Worm (Caenorhabditis elegans): ENCODE data around the gene sri-19.
"Not testable (repeated sequence)": the region's sequence is repeated elsewhere in the genome, so short reads cannot be mapped to it uniquely, and the experiment has no call there.

The sri-19 gene

DNA sequence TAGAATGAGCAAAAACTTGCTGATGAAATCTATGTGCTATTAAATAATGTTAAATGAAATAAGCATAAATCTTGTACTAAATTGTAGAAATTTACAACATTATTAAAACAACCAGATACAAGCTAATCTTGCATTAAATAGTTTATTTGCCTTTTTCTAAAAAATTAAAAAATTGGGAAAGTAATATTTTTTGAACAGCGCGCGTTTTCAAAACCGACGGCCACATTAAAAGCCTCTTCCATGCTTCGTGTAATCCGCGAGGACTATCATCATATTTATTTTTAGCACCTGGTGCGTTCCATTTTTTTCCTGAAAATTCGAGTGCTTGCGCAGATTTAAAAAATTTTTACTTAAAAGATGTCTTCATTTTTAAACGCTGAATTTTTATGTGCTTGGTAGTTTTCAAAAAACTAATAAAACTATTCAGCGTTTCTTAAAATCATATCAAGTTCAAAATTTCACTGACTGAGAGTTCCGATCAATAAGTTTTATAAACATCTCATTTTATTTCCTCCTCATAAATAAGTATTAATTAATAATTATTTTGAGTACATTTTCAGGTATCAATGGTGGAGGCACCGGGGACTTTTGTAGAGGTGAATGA lies 29.3 kb downstream of the sri-19 start, which contains the start of gene Y43E12A.3:
TSS of gene Y43E12A.3 (plus strand) at position 554 of the 604 bp plus-strand sequence.
- not testable (repeated sequence) for TF ChIP-seq sem-2 (GFP tag; optimal IDR thresholded peaks at IDR 0.05); mls-2 (tag; optimal IDR thresholded peaks at IDR 0.05); nhr-28 (tag; optimal IDR thresholded peaks at IDR 0.05)

ce11 chrIV:10990699-10991098 lies 32.5 kb downstream of the sri-19 start, which contains the start of gene F13H10.5:
F13H10.5 (plus strand) TSS chrIV:10990999.
- TF ChIP-seq ceh-43 (GFP tag; optimal IDR thresholded peaks at IDR 0.05) (no peak), zip-8 (tag; optimal IDR thresholded peaks at IDR 0.05) (no peak), mls-2 (tag; optimal IDR thresholded peaks at IDR 0.05) (no peak), ceh-39 (tag; optimal IDR thresholded peaks at IDR 0.05) (no peak), ceh-83 (GFP tag; optimal IDR thresholded peaks at IDR 0.05) (no peak), sem-2 (GFP tag; optimal IDR thresholded peaks at IDR 0.05) (no peak), lin-13 (tag; optimal IDR thresholded peaks at IDR 0.05) (no peak), nhr-76 (tag; optimal IDR thresholded peaks at IDR 0.05) (no peak), lin-32 (GFP tag; optimal IDR thresholded peaks at IDR 0.05) (no peak), nhr-28 (tag; optimal IDR thresholded peaks at IDR 0.05) (no peak), ham-2 (GFP tag; optimal IDR thresholded peaks at IDR 0.05) (no peak), elt-3 (tag; optimal IDR thresholded peaks at IDR 0.05) (no peak), cnd-1 (tag; optimal IDR thresholded peaks at IDR 0.05) (no peak), lsy-2 (tag; optimal IDR thresholded peaks at IDR 0.05) (no peak), tbx-8 (GFP tag; optimal IDR thresholded peaks at IDR 0.05) (no peak), flh-1 (GFP tag; optimal IDR thresholded peaks at IDR 0.05) (no peak), drap-1 (GFP tag; optimal IDR thresholded peaks at IDR 0.05) (no peak), mep-1 (tag; optimal IDR thresholded peaks at IDR 0.05) (no peak), nhr-237 (tag; optimal IDR thresholded peaks at IDR 0.05) (no peak), unc-62 (GFP tag; optimal IDR thresholded peaks at IDR 0.05) (no peak)

ce11 chrIV:11001614-11002013 lies 43.4 kb downstream of the sri-19 start, which contains the start of gene F13H10.9:
F13H10.9 (plus strand) TSS chrIV:11001914.
- TF ChIP-seq nhr-76 (tag; optimal IDR thresholded peaks at IDR 0.05) (no peak), zip-8 (tag; optimal IDR thresholded peaks at IDR 0.05) (no peak), flh-1 (GFP tag; optimal IDR thresholded peaks at IDR 0.05) (no peak), lsy-2 (tag; optimal IDR thresholded peaks at IDR 0.05) (no peak), lin-32 (GFP tag; optimal IDR thresholded peaks at IDR 0.05) (no peak), ham-2 (GFP tag; optimal IDR thresholded peaks at IDR 0.05) (no peak), nhr-28 (tag; optimal IDR thresholded peaks at IDR 0.05) (no peak), blmp-1 (tag; optimal IDR thresholded peaks at IDR 0.05) (no peak), unc-120 (tag; optimal IDR thresholded peaks at IDR 0.05; ENCODE audit: poor library complexity, severe bottlenecking) (no peak), snpc-4 (tag; optimal IDR thresholded peaks at IDR 0.05) (no peak), mab-5 (tag; optimal IDR thresholded peaks at IDR 0.05) (no peak), lin-13 (tag; optimal IDR thresholded peaks at IDR 0.05) (no peak)

DNA sequence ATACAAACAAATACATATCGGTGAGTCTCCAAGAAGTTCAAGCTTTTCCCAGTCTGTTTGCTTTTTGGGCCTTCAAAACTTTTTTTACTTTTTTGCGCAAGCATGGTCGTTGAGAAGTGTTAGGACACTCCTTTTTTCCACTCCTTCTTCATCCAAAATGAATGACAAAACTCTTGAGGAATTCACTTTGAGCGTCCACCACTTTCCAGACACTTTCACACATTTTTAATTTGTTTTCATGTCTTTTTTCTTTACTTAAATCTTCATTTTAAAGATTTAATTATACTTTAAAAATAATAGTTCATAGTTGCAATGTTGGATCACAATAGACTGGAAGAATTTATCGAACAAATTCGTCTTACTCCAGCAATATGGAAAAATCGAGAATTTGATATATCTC lies 46.1 kb downstream of the sri-19 start, which contains the start of gene F13H10.1:
TSS of gene F13H10.1 (plus strand) at position 301 of the 400 bp plus-strand sequence.
- TF ChIP-seq blmp-1 (tag; optimal IDR thresholded peaks at IDR 0.05) (no peak), ztf-11 (tag; optimal IDR thresholded peaks at IDR 0.05) (no peak), nhr-237 (tag; optimal IDR thresholded peaks at IDR 0.05) (no peak), M03D4.4 (tag; optimal IDR thresholded peaks at IDR 0.05) (no peak)

DNA sequence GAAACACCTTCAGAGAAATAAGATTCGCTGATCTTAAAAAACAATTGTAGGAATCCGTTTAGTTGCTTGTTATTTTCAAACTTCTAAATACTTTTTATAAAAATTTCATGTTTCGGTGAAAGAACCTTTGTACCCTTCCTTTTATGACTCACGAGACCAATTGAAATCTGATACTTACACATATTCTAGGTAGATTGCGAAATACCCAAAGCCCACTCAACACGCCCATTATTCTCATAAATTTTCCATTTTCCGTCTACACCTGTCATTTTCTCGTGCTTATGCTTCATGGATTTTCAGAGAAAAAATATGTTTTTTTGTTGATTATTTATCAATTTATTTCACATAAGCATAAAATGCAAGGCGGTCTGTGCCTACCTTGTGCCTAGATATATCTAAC lies 48.2 kb downstream of the sri-19 start:
- TF ChIP-seq M03D4.4 (tag; optimal IDR thresholded peaks at IDR 0.05) (no peak), nhr-2 (tag; optimal IDR thresholded peaks at IDR 0.05) (no peak), nhr-76 (tag; optimal IDR thresholded peaks at IDR 0.05) (no peak)

DNA sequence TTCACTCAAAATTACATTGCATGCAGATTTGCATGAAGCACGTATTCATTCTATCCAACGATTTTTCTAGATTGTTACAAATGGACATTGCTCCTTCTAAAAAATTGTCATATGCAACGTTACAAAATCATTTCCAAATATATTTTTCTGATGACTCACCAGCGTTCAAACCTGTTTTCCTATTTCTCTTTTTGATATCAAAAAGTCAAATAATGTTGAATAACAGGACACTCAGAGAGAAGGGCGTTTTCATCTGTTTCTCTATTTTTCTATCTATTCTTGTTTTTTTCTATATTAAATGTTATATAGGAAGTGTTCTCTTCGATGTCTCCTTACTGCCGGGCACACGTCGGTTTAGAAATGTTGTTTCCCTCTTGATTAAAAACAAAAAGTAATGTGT lies 48.7 kb downstream of the sri-19 start:
- TF ChIP-seq nhr-28 (tag; optimal IDR thresholded peaks at IDR 0.05), result no peak
- no peak for TF ChIP-seq elt-3 (tag; optimal IDR thresholded peaks at IDR 0.05)
- no peak for TF ChIP-seq lin-13 (tag; optimal IDR thresholded peaks at IDR 0.05)
- no peak for TF ChIP-seq cnd-1 (tag; optimal IDR thresholded peaks at IDR 0.05)
- no peak for TF ChIP-seq mep-1 (tag; optimal IDR thresholded peaks at IDR 0.05)
- no peak for TF ChIP-seq nhr-2 (tag; optimal IDR thresholded peaks at IDR 0.05)
- TF ChIP-seq mab-5 (tag; optimal IDR thresholded peaks at IDR 0.05), result no peak
- no peak for TF ChIP-seq nhr-12 (tag; optimal IDR thresholded peaks at IDR 0.05)
- TF ChIP-seq unc-120 (tag; optimal IDR thresholded peaks at IDR 0.05; ENCODE audit: poor library complexity, severe bottlenecking), result no peak
- no peak for TF ChIP-seq ceh-83 (GFP tag; optimal IDR thresholded peaks at IDR 0.05)
- no peak for TF ChIP-seq unc-62 (GFP tag; optimal IDR thresholded peaks at IDR 0.05)
- TF ChIP-seq pha-4 (tag; optimal IDR thresholded peaks at IDR 0.05), result no peak
- no peak for TF ChIP-seq bed-3 (GFP tag; optimal IDR thresholded peaks at IDR 0.05)
- TF ChIP-seq ceh-43 (GFP tag; optimal IDR thresholded peaks at IDR 0.05), result no peak

Data from whole organism, mixed stage, embryonic.